Fruit fly (Drosophila melanogaster): ENCODE data around the gene trh.
A peak's percentile ranks its signal among the peaks of the same experiment; 100 is the strongest.

trh gene

DNA sequence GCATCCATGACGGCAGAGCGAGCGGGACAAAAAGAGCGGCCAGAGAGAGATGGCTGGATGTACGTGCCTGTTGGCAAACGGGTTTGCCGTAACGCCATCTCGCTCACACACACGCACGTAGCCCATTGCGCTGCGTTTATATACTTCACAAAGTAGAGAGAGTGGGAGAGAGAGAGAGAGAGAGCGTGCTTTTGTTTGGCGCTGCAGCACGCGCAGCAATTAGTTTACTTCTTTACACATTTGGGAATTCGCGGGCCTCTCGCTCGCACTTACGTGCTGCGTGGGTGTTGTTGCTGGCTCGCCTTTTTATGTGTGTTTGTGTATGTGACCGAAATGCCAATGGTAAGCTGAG, 14.4 kb downstream of the trh start (continued):
- TF ChIP-seq danr (GFP tag; IDR thresholded peaks at IDR 0.05): no peak
- TF ChIP-seq D19B (GFP tag; optimal IDR thresholded peaks at IDR 0.05): no peak
- no peak for TF ChIP-seq CG11247 (GFP tag; IDR thresholded peaks at IDR 0.05)
- no peak for TF ChIP-seq ftz-f1 (GFP tag; optimal IDR thresholded peaks at IDR 0.05)
- TF ChIP-seq NK7.1 (GFP tag; optimal IDR thresholded peaks at IDR 0.05): no peak
- TF ChIP-seq CG11695 (GFP tag; IDR thresholded peaks at IDR 0.05): no peak
- no peak for TF ChIP-seq CG3065 (GFP tag; optimal IDR thresholded peaks at IDR 0.05)
- TF ChIP-seq CG5953 (GFP tag; IDR thresholded peaks at IDR 0.05): no peak
- TF ChIP-seq CG43689 (GFP tag; IDR thresholded peaks at IDR 0.05): no peak
- TF ChIP-seq bab2 (GFP tag; optimal IDR thresholded peaks at IDR 0.05): no peak
- no peak for TF ChIP-seq CG2678 (tag; optimal IDR thresholded peaks at IDR 0.05)
- no peak for TF ChIP-seq HLH3B (GFP tag; IDR thresholded peaks at IDR 0.05)
- no peak for TF ChIP-seq CG8765 (GFP tag; IDR thresholded peaks at IDR 0.05)
- no peak for TF ChIP-seq vfl (GFP tag; optimal IDR thresholded peaks at IDR 0.05)
- TF ChIP-seq tna (GFP tag; IDR thresholded peaks at IDR 0.05; ENCODE audit: partially characterized antibody): peak; percentile 63; the same call in 1 of the 2 replicates
- TF ChIP-seq pfk (GFP tag; optimal IDR thresholded peaks at IDR 0.05): no peak
- no peak for TF ChIP-seq CG3163 (GFP tag; optimal IDR thresholded peaks at IDR 0.05)
- TF ChIP-seq CG3726 (GFP tag; IDR thresholded peaks at IDR 0.05): no peak
- no peak for TF ChIP-seq ash1 (GFP tag; optimal IDR thresholded peaks at IDR 0.05)
- TF ChIP-seq CG17328 (GFP tag; IDR thresholded peaks at IDR 0.05): no peak
- TF ChIP-seq jumu (GFP tag; optimal IDR thresholded peaks at IDR 0.05): no peak
- TF ChIP-seq PHDP (tag; optimal IDR thresholded peaks at IDR 0.05): no peak
- no peak for TF ChIP-seq Ptx1 (GFP tag; IDR thresholded peaks at IDR 0.05)
- TF ChIP-seq phol (tag; optimal IDR thresholded peaks at IDR 0.05): no peak
- no peak for TF ChIP-seq Rfx (GFP tag; IDR thresholded peaks at IDR 0.05)
- peak; percentile 38 for TF ChIP-seq hkb (optimal IDR thresholded peaks at IDR 0.05)
- TF ChIP-seq hkb (GFP tag; IDR thresholded peaks at IDR 0.05): no peak
- no peak for TF ChIP-seq ac (GFP tag; optimal IDR thresholded peaks at IDR 0.05)
- TF ChIP-seq chn (GFP tag; optimal IDR thresholded peaks at IDR 0.05): no peak
- no peak for TF ChIP-seq CG30020 (tag; optimal IDR thresholded peaks at IDR 0.05)
- TF ChIP-seq Optix (GFP tag; IDR thresholded peaks at IDR 0.05): no peak
- TF ChIP-seq B-H2 (GFP tag; optimal IDR thresholded peaks at IDR 0.05): no peak
- no peak for TF ChIP-seq Sry-δ (GFP tag; optimal IDR thresholded peaks at IDR 0.05)
- TF ChIP-seq sc (optimal IDR thresholded peaks at IDR 0.05): no peak
- no peak for TF ChIP-seq sc (GFP tag; optimal IDR thresholded peaks at IDR 0.05)
- TF ChIP-seq da (GFP tag; optimal IDR thresholded peaks at IDR 0.05): no peak
- no peak for TF ChIP-seq CG11093 (GFP tag; IDR thresholded peaks at IDR 0.05)
- TF ChIP-seq CG16779 (GFP tag; IDR thresholded peaks at IDR 0.05): no peak
- no peak for TF ChIP-seq chm (GFP tag; IDR thresholded peaks at IDR 0.05)
- no peak for TF ChIP-seq pan (optimal IDR thresholded peaks at IDR 0.05)
- TF ChIP-seq pan (GFP tag; optimal IDR thresholded peaks at IDR 0.05 in 1 of 2, IDR thresholded peaks at IDR 0.05 in 1 of 2): no peak
- no peak for TF ChIP-seq slbo (GFP tag; IDR thresholded peaks at IDR 0.05)
- TF ChIP-seq Kr (GFP tag; optimal IDR thresholded peaks at IDR 0.05): no peak
- no peak for TF ChIP-seq NC2β (GFP tag; optimal IDR thresholded peaks at IDR 0.05)
- TF ChIP-seq dati (GFP tag; IDR thresholded peaks at IDR 0.05): no peak
- no peak for TF ChIP-seq az2 (GFP tag; optimal IDR thresholded peaks at IDR 0.05)
- TF ChIP-seq lov (optimal IDR thresholded peaks at IDR 0.05): no peak
- no peak for TF ChIP-seq lov (GFP tag; IDR thresholded peaks at IDR 0.05)
- peak; percentile 96 for TF ChIP-seq sd (tag; optimal IDR thresholded peaks at IDR 0.05)
- no peak for TF ChIP-seq ERR (GFP tag; optimal IDR thresholded peaks at IDR 0.05)
- 0 out of 3 replicates have a peak, but pooled peaks have one; percentile 26 for TF ChIP-seq hb (GFP tag; IDR thresholded peaks at IDR 0.05; ENCODE audit: partially characterized antibody)
- TF ChIP-seq mld (GFP tag; IDR thresholded peaks at IDR 0.05; ENCODE audit: partially characterized antibody): no peak; the same call in 2 of the 3 replicates
- no peak for TF ChIP-seq gt (GFP tag; IDR thresholded peaks at IDR 0.05)
- no peak for TF ChIP-seq so (GFP tag; IDR thresholded peaks at IDR 0.05)
- no peak for TF ChIP-seq CG9727 (GFP tag; optimal IDR thresholded peaks at IDR 0.05)
